Worm (Caenorhabditis elegans) whole organism, L2 larva: ENCODE data around the gene F10C2.3.

Experiments
- C34F6.9 ChIP-seq: fragments of 150-350 bp; optimal IDR thresholded peaks from 2 replicates; lab custom pipeline; 2014; ENCODE audit warnings: missing biosample characterization, missing genetic modification characterization
- F13H6.1 ChIP-seq: sonication (generic microtip); optimal IDR thresholded peaks from 2 replicates; lab custom pipeline; 2016; ENCODE audit warnings: missing genetic modification characterization, missing compliant biosample characterization
- R02D3.7 ChIP-seq: fragments of 150-350 bp; optimal IDR thresholded peaks from 2 replicates; lab custom pipeline; 2014; ENCODE audit warnings: missing biosample characterization, missing genetic modification characterization
- Y55F3AM.14 ChIP-seq: fragments of 200-800 bp; sonication (Bioruptor generic); optimal IDR thresholded peaks from 2 replicates; lab custom pipeline; 2018; ENCODE audit warnings: mild to moderate bottlenecking, missing genetic modification characterization, missing compliant biosample characterization
- ZK546.5 ChIP-seq: sonication (generic microtip); optimal IDR thresholded peaks from 2 replicates; lab custom pipeline; 2017; ENCODE audit warnings: missing biosample characterization, missing genetic modification characterization
- alr-1 ChIP-seq: fragments of 150-350 bp; optimal IDR thresholded peaks from 2 replicates; lab custom pipeline; 2014; ENCODE audit warnings: missing biosample characterization, missing genetic modification characterization
- aly-2 ChIP-seq: fragments of 150-350 bp; optimal IDR thresholded peaks from 2 replicates; lab custom pipeline; 2014; ENCODE audit warnings: missing biosample characterization, missing genetic modification characterization
- ama-1 ChIP-seq: fragments of 150-350 bp; optimal IDR thresholded peaks from 2 replicates; lab custom pipeline; 2018; ENCODE audit warnings: inconsistent platforms
- blmp-1 ChIP-seq: sonication (generic microtip); optimal IDR thresholded peaks from 2 replicates; lab custom pipeline; 2017; ENCODE audit warnings: missing genetic modification characterization, mild to moderate bottlenecking, missing compliant biosample characterization, antibody characterized with exemption, moderate library complexity; ENCODE audit not compliant: insufficient read depth
- ceh-16 ChIP-seq: fragments of 150-350 bp; optimal IDR thresholded peaks from 2 replicates; lab custom pipeline; 2014; ENCODE audit warnings: missing biosample characterization, missing genetic modification characterization
- ceh-82 ChIP-seq: fragments of 150-350 bp; optimal IDR thresholded peaks from 2 replicates; lab custom pipeline; 2014; ENCODE audit warnings: missing biosample characterization, missing genetic modification characterization
- crh-2 ChIP-seq: sonication (generic microtip); optimal IDR thresholded peaks from 2 replicates; lab custom pipeline; 2017; ENCODE audit warnings: missing biosample characterization, missing genetic modification characterization
- dmd-4 ChIP-seq: sonication (generic microtip); optimal IDR thresholded peaks from 2 replicates; lab custom pipeline; 2017; ENCODE audit warnings: missing biosample characterization, missing genetic modification characterization
- egl-27 ChIP-seq: sonication (generic microtip); optimal IDR thresholded peaks from 3 replicates; lab custom pipeline; 2017; ENCODE audit warnings: missing biosample characterization, missing genetic modification reagents, missing genetic modification characterization
- elt-1 ChIP-seq: fragments of 150-350 bp; optimal IDR thresholded peaks from 2 replicates; lab custom pipeline; 2014; ENCODE audit warnings: missing biosample characterization, missing genetic modification characterization
- elt-3 ChIP-seq: sonication (generic microtip); optimal IDR thresholded peaks from 2 replicates; lab custom pipeline; 2017; ENCODE audit warnings: missing biosample characterization, missing genetic modification characterization
- fos-1 ChIP-seq: fragments of 150-350 bp; optimal IDR thresholded peaks from 2 replicates; lab custom pipeline; 2014; ENCODE audit warnings: missing biosample characterization, missing genetic modification characterization
- gmeb-1 ChIP-seq: fragments of 150-350 bp; optimal IDR thresholded peaks from 2 replicates; lab custom pipeline; 2014; ENCODE audit warnings: missing biosample characterization, missing genetic modification characterization
- lin-11 ChIP-seq: fragments of 150-350 bp; sonication (generic microtip); optimal IDR thresholded peaks from 2 replicates; lab custom pipeline; 2014; ENCODE audit warnings: missing biosample characterization, missing genetic modification characterization, inconsistent platforms, mixed read lengths
- lin-13 ChIP-seq: fragments of 150-350 bp; optimal IDR thresholded peaks from 2 replicates; lab custom pipeline; 2014; ENCODE audit warnings: missing biosample characterization, missing genetic modification reagents, missing genetic modification characterization
- lin-39 ChIP-seq: fragments of 150-350 bp; optimal IDR thresholded peaks from 2 replicates; lab custom pipeline; 2014; ENCODE audit warnings: missing biosample characterization, missing genetic modification reagents, missing genetic modification characterization
- lsy-2 ChIP-seq, 2 experiments: fragments of 150-350 bp in 1 of 2; sonication (generic microtip) in 1 of 2; optimal IDR thresholded peaks; 2 replicates each; lab custom pipeline; 2014 to 2017; ENCODE audit warnings: missing biosample characterization in 2 of 2, missing genetic modification characterization in 2 of 2
- mab-5 ChIP-seq: fragments of 150-350 bp; optimal IDR thresholded peaks from 2 replicates; lab custom pipeline; 2014; ENCODE audit warnings: missing biosample characterization, missing genetic modification characterization
- mbf-1 ChIP-seq: sonication (generic microtip); optimal IDR thresholded peaks from 2 replicates; lab custom pipeline; 2017; ENCODE audit warnings: missing biosample characterization, missing genetic modification characterization
- mdl-1 ChIP-seq, 2 experiments: fragments of 150-350 bp in 1 of 2; sonication (generic microtip) in 1 of 2; optimal IDR thresholded peaks; 2 replicates each; lab custom pipeline; 2017; ENCODE audit warnings: missing biosample characterization in 2 of 2, missing genetic modification characterization in 2 of 2
- nhr-10 ChIP-seq: sonication (generic microtip); optimal IDR thresholded peaks from 2 replicates; lab custom pipeline; 2017; ENCODE audit warnings: missing biosample characterization, missing genetic modification characterization
- nhr-11 ChIP-seq: fragments of 150-350 bp; optimal IDR thresholded peaks from 2 replicates; lab custom pipeline; 2014; ENCODE audit warnings: missing biosample characterization, missing genetic modification characterization
- nhr-12 ChIP-seq: fragments of 150-350 bp; optimal IDR thresholded peaks from 2 replicates; lab custom pipeline; 2014; ENCODE audit warnings: missing biosample characterization, missing genetic modification characterization
- nhr-129 ChIP-seq: fragments of 150-350 bp; optimal IDR thresholded peaks from 2 replicates; lab custom pipeline; 2014; ENCODE audit warnings: missing biosample characterization, missing genetic modification characterization
- nhr-21 ChIP-seq: fragments of 150-350 bp; optimal IDR thresholded peaks from 2 replicates; lab custom pipeline; 2014; ENCODE audit warnings: missing biosample characterization, missing genetic modification characterization
- nhr-23 ChIP-seq: fragments of 150-350 bp; optimal IDR thresholded peaks from 2 replicates; lab custom pipeline; 2014; ENCODE audit warnings: missing biosample characterization, missing genetic modification reagents, missing genetic modification characterization
- nhr-237 ChIP-seq: fragments of 150-350 bp; optimal IDR thresholded peaks from 2 replicates; lab custom pipeline; 2014; ENCODE audit warnings: missing biosample characterization, missing genetic modification characterization
- nhr-25 ChIP-seq: fragments of 150-350 bp; sonication (generic microtip); optimal IDR thresholded peaks from 3 replicates; lab custom pipeline; 2014; ENCODE audit warnings: missing biosample characterization, missing genetic modification characterization
- nhr-6 ChIP-seq: fragments of 150-350 bp; optimal IDR thresholded peaks from 2 replicates; lab custom pipeline; 2014; ENCODE audit warnings: missing biosample characterization, missing genetic modification characterization
- nhr-77 ChIP-seq: fragments of 150-350 bp; optimal IDR thresholded peaks from 2 replicates; lab custom pipeline; 2014; ENCODE audit warnings: missing biosample characterization, missing genetic modification characterization
- peb-1 ChIP-seq: fragments of 150-350 bp; optimal IDR thresholded peaks from 2 replicates; lab custom pipeline; 2014; ENCODE audit warnings: missing biosample characterization, missing genetic modification characterization
- sem-4 ChIP-seq: fragments of 150-350 bp; optimal IDR thresholded peaks from 2 replicates; lab custom pipeline; 2014; ENCODE audit warnings: missing biosample characterization, missing genetic modification reagents, missing genetic modification characterization
- skn-1 ChIP-seq: sonication (generic microtip); optimal IDR thresholded peaks from 2 replicates; lab custom pipeline; 2017; ENCODE audit warnings: missing biosample characterization, missing genetic modification characterization
- sma-3 ChIP-seq: sonication (generic microtip); optimal IDR thresholded peaks from 2 replicates; lab custom pipeline; 2016; ENCODE audit warnings: missing genetic modification reagents, missing genetic modification characterization, missing compliant biosample characterization
- sma-9 ChIP-seq, 2 experiments: fragments of 150-350 bp in 1 of 2; sonication (generic microtip) in 1 of 2; optimal IDR thresholded peaks; 2 replicates each; lab custom pipeline; 2014 to 2016; ENCODE audit warnings: missing genetic modification characterization in 2 of 2, mild to moderate bottlenecking in 1 of 2, missing biosample characterization in 1 of 2, missing compliant biosample characterization in 1 of 2, missing genetic modification reagents in 1 of 2, moderate library complexity in 1 of 2
- snpc-4 ChIP-seq: fragments of 150-350 bp; optimal IDR thresholded peaks from 2 replicates; lab custom pipeline; 2014; ENCODE audit warnings: missing biosample characterization, missing genetic modification characterization
- unc-39 ChIP-seq: fragments of 150-350 bp; optimal IDR thresholded peaks from 2 replicates; lab custom pipeline; 2014; ENCODE audit warnings: missing biosample characterization, missing genetic modification characterization
- unc-55 ChIP-seq: fragments of 150-350 bp; sonication (generic microtip); optimal IDR thresholded peaks from 3 replicates; lab custom pipeline; 2014; ENCODE audit warnings: missing biosample characterization, missing genetic modification reagents, missing genetic modification characterization
- unc-62 ChIP-seq: fragments of 150-350 bp; optimal IDR thresholded peaks from 2 replicates; lab custom pipeline; 2014; ENCODE audit warnings: missing biosample characterization, missing genetic modification reagents, missing genetic modification characterization
- zag-1 ChIP-seq: fragments of 150-350 bp; optimal IDR thresholded peaks from 2 replicates; lab custom pipeline; 2014; ENCODE audit warnings: missing biosample characterization, missing genetic modification characterization
- ztf-1 ChIP-seq: fragments of 200-800 bp; sonication (Bioruptor generic); conservative IDR thresholded peaks from 2 replicates; pipeline ENCODE4 v1.3.6; 2022; ENCODE audit warnings: missing genetic modification characterization, missing compliant biosample characterization
- ztf-11 ChIP-seq: sonication (generic microtip); optimal IDR thresholded peaks from 2 replicates; lab custom pipeline; 2017; ENCODE audit warnings: missing biosample characterization, missing genetic modification characterization
- ztf-4 ChIP-seq: fragments of 150-350 bp; optimal IDR thresholded peaks from 2 replicates; lab custom pipeline; 2014; ENCODE audit warnings: missing biosample characterization, missing genetic modification characterization

F10C2.3 gene

DNA sequence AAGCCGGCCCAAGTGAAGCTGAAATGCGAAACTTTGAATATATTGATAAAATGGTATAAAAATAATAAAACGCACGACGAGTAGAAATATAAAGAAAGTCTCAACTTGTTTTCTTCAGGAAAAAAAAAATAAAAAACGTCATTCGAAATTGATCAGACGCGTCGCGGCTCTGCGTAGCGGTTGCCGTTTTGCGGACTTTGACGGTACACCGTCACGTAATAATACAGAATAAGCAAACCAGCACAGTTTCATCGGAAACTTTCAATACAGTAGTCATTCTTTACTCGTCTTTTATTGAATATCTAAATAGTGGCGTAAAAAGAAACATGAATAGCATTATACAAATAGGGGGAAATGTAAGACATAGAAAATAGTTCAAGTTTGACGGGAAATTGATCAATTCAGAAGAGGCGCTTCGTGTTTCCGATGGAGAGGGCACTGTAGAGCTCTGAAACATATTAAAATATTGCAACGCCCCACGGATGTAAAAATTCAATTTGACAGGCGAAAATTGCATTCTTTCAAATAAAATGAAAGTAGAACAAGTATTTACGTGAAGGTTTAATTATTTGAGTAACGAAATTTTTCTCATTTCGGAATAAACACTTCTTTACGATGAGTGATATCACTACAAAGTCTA is 26.3 kb upstream of the F10C2.3 start, which contains the start of the genes cyl-1 and C52E4.7:
Gene cyl-1 (minus strand): TSS at position 18 of the 640 bp plus-strand sequence.
Gene C52E4.7 (plus strand): TSS at position 590 of the 640 bp plus-strand sequence.
- TF ChIP-seq nhr-237 (tag; lab: Kevin White, UChicago) (no peak), mdl-1 (tag; optimal IDR thresholded peaks at IDR 0.05; lab: Kevin White, UChicago) (no peak), blmp-1 (tag; lab: Kevin White, UChicago) (no peak), nhr-23 (no peak), nhr-11 (tag; lab: Kevin White, UChicago) (no peak), skn-1 (tag; lab: Kevin White, UChicago) (no peak), unc-62 (no peak), fos-1 (tag; lab: Kevin White, UChicago) (peak; percentile 39), lin-13 (peak; percentile 45), ZK546.5 (tag; lab: Kevin White, UChicago) (no peak), nhr-10 (tag; lab: Kevin White, UChicago) (no peak), dmd-4 (tag; lab: Kevin White, UChicago) (no peak), ama-1 (lab: Kevin White, UChicago) (peak; percentile 16), ztf-11 (tag; lab: Kevin White, UChicago) (no peak), nhr-25 (no peak), ztf-1 (GFP tag; lab: Robert Waterston, UW) (no peak), aly-2 (tag; lab: Kevin White, UChicago) (no peak), Y55F3AM.14 (no peak), elt-1 (tag; lab: Kevin White, UChicago) (no peak), nhr-12 (tag; lab: Kevin White, UChicago) (no peak), lsy-2 (tag; optimal IDR thresholded peaks at IDR 0.05; lab: Kevin White, UChicago) (peak in 1 of 2 experiments; percentile 73), egl-27 (tag; lab: Kevin White, UChicago) (no peak), unc-39 (tag; lab: Kevin White, UChicago) (no peak), peb-1 (tag; lab: Kevin White, UChicago) (no peak), lin-39 (no peak), R02D3.7 (tag; lab: Kevin White, UChicago) (no peak), C34F6.9 (tag; lab: Kevin White, UChicago) (peak; percentile 88), ceh-16 (tag; lab: Kevin White, UChicago) (no peak), nhr-21 (tag; lab: Kevin White, UChicago) (no peak), sem-4 (tag; lab: Kevin White, UChicago) (no peak), crh-2 (tag; lab: Kevin White, UChicago) (peak; percentile 70), mbf-1 (tag; lab: Kevin White, UChicago) (no peak), alr-1 (no peak), sma-9 (GFP tag; optimal IDR thresholded peaks at IDR 0.05; lab: Kevin White, UChicago) (peak; percentile 34), sma-9 (tag; optimal IDR thresholded peaks at IDR 0.05; lab: Kevin White, UChicago) (no peak), elt-3 (tag; lab: Kevin White, UChicago) (no peak), gmeb-1 (tag; lab: Kevin White, UChicago) (peak; percentile 38), ztf-4 (tag; lab: Kevin White, UChicago) (no peak), unc-55 (GFP tag; lab: Kevin White, UChicago) (peak; percentile 65), ceh-82 (no peak), lin-11 (tag; lab: Kevin White, UChicago) (peak; percentile 1), nhr-6 (tag; lab: Kevin White, UChicago) (no peak), nhr-129 (tag; lab: Kevin White, UChicago) (peak; percentile 56), zag-1 (tag; lab: Kevin White, UChicago) (no peak), snpc-4 (tag; lab: Kevin White, UChicago) (peak; percentile 75), nhr-77 (tag; lab: Kevin White, UChicago) (no peak), sma-3 (GFP tag; lab: Kevin White, UChicago) (no peak), mab-5 (tag; lab: Kevin White, UChicago) (no peak), F13H6.1 (tag; lab: Kevin White, UChicago) (no peak)
